Worm (Caenorhabditis elegans) whole organism, L4 larva: Measurements from ENCODE around the gene srw-119.

Experiments
- F49E8.2 ChIP-seq: sonication (generic microtip); optimal IDR thresholded peaks from 2 replicates; lab custom pipeline; 2016; ENCODE audit warnings: missing compliant biosample characterization, mild to moderate bottlenecking, missing genetic modification characterization, borderline replicate concordance
- ama-1 ChIP-seq: fragments of 150-350 bp; optimal IDR thresholded peaks from 2 replicates; lab custom pipeline; 2014; ENCODE audit warnings: inconsistent platforms, mixed read lengths
- egl-27 ChIP-seq: sonication (generic microtip); optimal IDR thresholded peaks from 3 replicates; lab custom pipeline; 2017; ENCODE audit warnings: missing biosample characterization, missing genetic modification reagents, missing genetic modification characterization
- fkh-10 ChIP-seq: fragments of 150-350 bp; optimal IDR thresholded peaks from 2 replicates; lab custom pipeline; 2014; ENCODE audit warnings: missing biosample characterization, missing genetic modification reagents, missing genetic modification characterization
- fos-1 ChIP-seq: fragments of 150-350 bp; optimal IDR thresholded peaks from 2 replicates; lab custom pipeline; 2014; ENCODE audit warnings: missing biosample characterization, missing genetic modification characterization
- hlh-30 ChIP-seq: sonication (generic microtip); optimal IDR thresholded peaks from 2 replicates; lab custom pipeline; 2017; ENCODE audit warnings: antibody characterized with exemption, mild to moderate bottlenecking, missing genetic modification characterization, missing compliant biosample characterization; ENCODE audit not compliant: insufficient read depth
- mdt-29 ChIP-seq: fragments of 200-800 bp; sonication (Bioruptor generic); IDR thresholded peaks from 2 replicates; pipeline ENCODE4 v1.3.6; 2022; ENCODE audit warnings: missing genetic modification reagents, missing genetic modification characterization, missing compliant biosample characterization
- mes-2 ChIP-seq: sonication (generic microtip); optimal IDR thresholded peaks from 2 replicates; lab custom pipeline; 2016; ENCODE audit warnings: missing genotype, mild to moderate bottlenecking, missing genetic modification characterization, missing compliant biosample characterization; ENCODE audit not compliant: poor library complexity, severe bottlenecking
- snpc-1.2 ChIP-seq: fragments of 200-800 bp; sonication (Bioruptor generic); IDR thresholded peaks from 2 replicates; pipeline ENCODE4 v1.3.6; 2022; ENCODE audit warnings: missing genetic modification reagents, missing genetic modification characterization, missing compliant biosample characterization
- snpc-4 ChIP-seq: fragments of 150-350 bp; optimal IDR thresholded peaks from 2 replicates; lab custom pipeline; 2014; ENCODE audit warnings: missing biosample characterization, missing genetic modification characterization
- spr-1 ChIP-seq: sonication (generic microtip); optimal IDR thresholded peaks from 2 replicates; lab custom pipeline; 2016; ENCODE audit warnings: mild to moderate bottlenecking, missing genetic modification characterization, missing compliant biosample characterization
- zag-1 ChIP-seq: fragments of 150-350 bp; optimal IDR thresholded peaks from 2 replicates; lab custom pipeline; 2014; ENCODE audit warnings: missing biosample characterization, missing genetic modification characterization

ce11 chrV:3044837-3045236 is 45.2 kb upstream of the srw-119 start, which contains the start of gene F59D6.1:
- TF ChIP-seq snpc-1.2 (GFP tag; lab: Robert Waterston, UW), result no peak
- TF ChIP-seq F49E8.2 (tag; lab: Kevin White, UChicago), result no peak
- no peak for TF ChIP-seq fos-1 (tag; lab: Kevin White, UChicago)
- no peak for TF ChIP-seq snpc-4 (tag; lab: Kevin White, UChicago)
- TF ChIP-seq mes-2 (tag; lab: Kevin White, UChicago), result no peak
- TF ChIP-seq zag-1 (tag; lab: Kevin White, UChicago), result no peak
- TF ChIP-seq spr-1, result no peak
- no peak for TF ChIP-seq egl-27 (tag; lab: Kevin White, UChicago)
- no peak for TF ChIP-seq hlh-30 (tag; lab: Kevin White, UChicago)
- no peak for TF ChIP-seq fkh-10 (GFP tag; lab: Kevin White, UChicago)
- no peak for TF ChIP-seq mdt-29 (GFP tag; lab: Robert Waterston, UW)
- no peak for TF ChIP-seq ama-1 (lab: Kevin White, UChicago)
